Fruit fly (Drosophila melanogaster) whole organism, wandering third instar larva: ENCODE measurements around the gene Scox.

ENCODE experiments used
- Abd-B ChIP-seq: fragments of >200 bp; optimal IDR thresholded peaks from 2 replicates; lab custom pipeline; 2017; ENCODE audit warnings: missing biosample characterization, missing genetic modification characterization
- CG32264 ChIP-seq: fragments of 200-800 bp; sonication (Bioruptor generic); optimal IDR thresholded peaks from 2 replicates; lab custom pipeline; 2016; ENCODE audit warnings: missing biosample characterization, missing genetic modification characterization
- CG9705 ChIP-seq: fragments of 200-800 bp; sonication (Bioruptor generic); optimal IDR thresholded peaks from 2 replicates; lab custom pipeline; 2018; ENCODE audit warnings: missing biosample characterization, mild to moderate bottlenecking, missing genetic modification characterization
- CrebA ChIP-seq: fragments of 200-800 bp; sonication (Bioruptor generic); optimal IDR thresholded peaks from 2 replicates; lab custom pipeline; 2016; ENCODE audit warnings: missing biosample characterization, mild to moderate bottlenecking, missing genetic modification characterization, borderline replicate concordance
- Dfd ChIP-seq: fragments of >200 bp; optimal IDR thresholded peaks from 2 replicates; lab custom pipeline; 2017; ENCODE audit warnings: missing biosample characterization, missing genetic modification characterization
- Dif ChIP-seq: fragments of 200-275, 200-300 bp; sonication (Bioruptor generic); optimal IDR thresholded peaks from 2 replicates; lab custom pipeline; 2018; ENCODE audit warnings: missing biosample characterization, missing genetic modification characterization; ENCODE audit not compliant: partially characterized antibody
- GATAd ChIP-seq: sonication (Bioruptor generic); optimal IDR thresholded peaks from 2 replicates; lab custom pipeline; 2016; ENCODE audit warnings: missing biosample characterization, missing genetic modification characterization
- HLH106 ChIP-seq: fragments of 200-800 bp; optimal IDR thresholded peaks from 3 replicates; lab custom pipeline; 2019; ENCODE audit warnings: missing biosample characterization, mild to moderate bottlenecking, missing genetic modification characterization, moderate library complexity
- Hnf4 ChIP-seq: fragments of 200-800 bp; sonication (Bioruptor generic); optimal IDR thresholded peaks from 2 replicates; lab custom pipeline; 2016; ENCODE audit warnings: missing biosample characterization, mild to moderate bottlenecking, missing genetic modification characterization
- Hr78 ChIP-seq: fragments of >200 bp; optimal IDR thresholded peaks from 2 replicates; lab custom pipeline; 2017; ENCODE audit warnings: missing biosample characterization, missing genetic modification characterization
- Hr83 ChIP-seq: fragments of 200-300 bp; sonication (Bioruptor generic); optimal IDR thresholded peaks from 2 replicates; lab custom pipeline; 2016; ENCODE audit warnings: missing biosample characterization, mild to moderate bottlenecking, missing genetic modification characterization, moderate library complexity; ENCODE audit not compliant: poor library complexity, severe bottlenecking
- Jra ChIP-seq: sonication (Bioruptor generic); optimal IDR thresholded peaks from 2 replicates; lab custom pipeline; 2016; ENCODE audit warnings: missing biosample characterization, missing genetic modification characterization
- Mio ChIP-seq: sonication (Bioruptor generic); optimal IDR thresholded peaks from 2 replicates; lab custom pipeline; 2016; ENCODE audit warnings: missing biosample characterization, missing genetic modification characterization
- Myc ChIP-seq: fragments of >200 bp; optimal IDR thresholded peaks from 2 replicates; lab custom pipeline; 2017
- N ChIP-seq: fragments of >200 bp; optimal IDR thresholded peaks from 2 replicates; lab custom pipeline; 2018; ENCODE audit warnings: missing biosample characterization, missing external identifiers, missing genetic modification characterization
- OdsH ChIP-seq: fragments of 200-800 bp; sonication (Bioruptor generic); optimal IDR thresholded peaks from 2 replicates; lab custom pipeline; 2016; ENCODE audit warnings: missing biosample characterization, mild to moderate bottlenecking, missing genetic modification characterization
- Rel ChIP-seq, 2 experiments: fragments of 200-800 bp; sonication (Bioruptor generic) in 1 of 2; optimal IDR thresholded peaks; 2 replicates in 1 of 2; 3 replicates in 1 of 2; lab custom pipeline; 2016 to 2019; ENCODE audit warnings: mild to moderate bottlenecking in 2 of 2, missing biosample characterization in 2 of 2, missing genetic modification characterization in 2 of 2, moderate library complexity in 1 of 2
- Sp1 ChIP-seq: fragments of 200-800 bp; sonication (Bioruptor generic); optimal IDR thresholded peaks from 3 replicates; lab custom pipeline; 2019; ENCODE audit warnings: missing biosample characterization, mild to moderate bottlenecking, missing genetic modification characterization, moderate library complexity
- Vsx2 ChIP-seq: fragments of 200-300, 225-300 bp; sonication (Bioruptor generic); optimal IDR thresholded peaks from 2 replicates; lab custom pipeline; 2018; ENCODE audit warnings: missing biosample characterization, missing genetic modification characterization; ENCODE audit not compliant: partially characterized antibody
- br ChIP-seq: fragments of 200-800 bp; sonication (Bioruptor generic); optimal IDR thresholded peaks from 2 replicates; lab custom pipeline; 2016; ENCODE audit warnings: missing biosample characterization, missing genetic modification characterization
- brk ChIP-seq: fragments of 200-800 bp; sonication (Bioruptor generic); optimal IDR thresholded peaks from 2 replicates; lab custom pipeline; 2016; ENCODE audit warnings: missing biosample characterization, mild to moderate bottlenecking, missing genetic modification characterization
- dl ChIP-seq, 2 experiments: fragments of 175-275, 200-275 bp in 1 of 2; fragments of 200-275 bp in 1 of 2; sonication (Bioruptor generic); optimal IDR thresholded peaks; lab custom pipeline; 2018; ENCODE audit warnings: mild to moderate bottlenecking in 2 of 2, missing biosample characterization in 2 of 2, missing genetic modification characterization in 2 of 2, moderate library complexity in 2 of 2; ENCODE audit not compliant: partially characterized antibody in 2 of 2, insufficient read depth in 1 of 2
- dmrt93B ChIP-seq: fragments of 200-800 bp; sonication (Bioruptor generic); optimal IDR thresholded peaks from 2 replicates; lab custom pipeline; 2018; ENCODE audit warnings: missing biosample characterization, mild to moderate bottlenecking, missing genetic modification characterization
- dsf ChIP-seq: sonication (Bioruptor generic); optimal IDR thresholded peaks from 2 replicates; lab custom pipeline; 2016; ENCODE audit warnings: missing biosample characterization, missing genetic modification characterization, borderline replicate concordance
- ey ChIP-seq: fragments of 200-800 bp; sonication (Bioruptor generic); optimal IDR thresholded peaks from 2 replicates; lab custom pipeline; 2016; ENCODE audit warnings: missing biosample characterization, missing genetic modification characterization
- foxo ChIP-seq, 2 experiments: fragments of 200-800 bp; sonication (Bioruptor generic); optimal IDR thresholded peaks; 2 replicates in 1 of 2; 3 replicates in 1 of 2; lab custom pipeline; 2016 to 2017; ENCODE audit warnings: missing biosample characterization in 2 of 2, missing genetic modification characterization in 2 of 2
- fru ChIP-seq: fragments of 200-800 bp; sonication (Bioruptor generic); optimal IDR thresholded peaks from 3 replicates; lab custom pipeline; 2016; ENCODE audit warnings: missing biosample characterization, mild to moderate bottlenecking, missing genetic modification characterization
- h ChIP-seq: fragments of 200-800 bp; sonication (Bioruptor generic); optimal IDR thresholded peaks from 3 replicates; lab custom pipeline; 2016; ENCODE audit warnings: missing biosample characterization, mild to moderate bottlenecking, missing genetic modification characterization
- jim ChIP-seq: fragments of 175-275, 200-325 bp; sonication (Bioruptor generic); optimal IDR thresholded peaks from 2 replicates; lab custom pipeline; 2016; ENCODE audit warnings: missing biosample characterization, mild to moderate bottlenecking, missing genetic modification characterization
- lola ChIP-seq: fragments of >200 bp; optimal IDR thresholded peaks from 2 replicates; lab custom pipeline; 2017; ENCODE audit warnings: missing biosample characterization, missing genetic modification characterization
- pan ChIP-seq: fragments of >200 bp; optimal IDR thresholded peaks from 2 replicates; lab custom pipeline; 2017
- psq ChIP-seq: fragments of 200-800 bp; sonication (Bioruptor generic); optimal IDR thresholded peaks from 3 replicates; lab custom pipeline; 2017; ENCODE audit warnings: missing biosample characterization, mild to moderate bottlenecking, missing genetic modification characterization, moderate library complexity
- rgr ChIP-seq: fragments of 200-800 bp; sonication (Bioruptor generic); optimal IDR thresholded peaks from 3 replicates; lab custom pipeline; 2016; ENCODE audit warnings: missing biosample characterization, mild to moderate bottlenecking, missing genetic modification characterization
- sage ChIP-seq: fragments of 200-800 bp; sonication (Bioruptor generic); optimal IDR thresholded peaks from 2 replicates; lab custom pipeline; 2016; ENCODE audit warnings: missing biosample characterization, mild to moderate bottlenecking, missing genetic modification characterization
- sv ChIP-seq: fragments of 200-800 bp; sonication (Bioruptor generic); optimal IDR thresholded peaks from 3 replicates; lab custom pipeline; 2016; ENCODE audit warnings: missing biosample characterization, missing genetic modification characterization
- tai ChIP-seq: sonication (Bioruptor generic); optimal IDR thresholded peaks from 2 replicates; lab custom pipeline; 2016; ENCODE audit warnings: missing biosample characterization, missing genetic modification characterization
- usp ChIP-seq: fragments of >200 bp; optimal IDR thresholded peaks from 2 replicates; lab custom pipeline; 2017; ENCODE audit warnings: missing biosample characterization, missing genetic modification characterization
- woc ChIP-seq: sonication (Bioruptor generic); optimal IDR thresholded peaks from 2 replicates; lab custom pipeline; 2016; ENCODE audit warnings: missing biosample characterization, mild to moderate bottlenecking, missing genetic modification characterization

The Scox gene

DNA sequence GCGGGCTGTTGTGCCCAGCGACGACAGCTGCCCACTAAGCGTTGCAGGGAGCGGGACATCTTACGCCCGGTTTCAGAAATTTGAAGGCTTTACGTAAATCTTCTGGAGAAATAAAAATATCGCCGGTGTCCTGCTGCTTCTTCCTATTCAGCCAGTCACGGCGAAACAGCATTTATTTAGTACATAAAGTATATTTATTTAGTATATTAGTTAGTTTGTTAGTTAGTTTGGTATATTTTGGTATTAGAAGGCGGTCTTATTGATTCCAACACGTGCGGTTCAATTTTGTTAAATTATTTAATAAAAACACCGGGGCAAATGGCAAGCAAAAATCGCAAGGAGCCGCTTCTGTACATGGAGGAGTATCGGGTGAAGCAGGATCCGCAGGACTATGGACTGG lies at the start of gene Scox, which contains the start of gene Polr1C:
Scox (minus strand) TSS at position 169 of the 400 bp plus-strand sequence.
Polr1C (plus strand) TSS at position 238 of the 400 bp plus-strand sequence.
- TF ChIP-seq OdsH (GFP tag; lab: Kevin White, UChicago) (no peak), Hnf4 (GFP tag; lab: Kevin White, UChicago) (no peak), foxo (GFP tag; optimal IDR thresholded peaks at IDR 0.05; lab: Kevin White, UChicago) (no peak), sage (no peak), pan (lab: Kevin White, UChicago) (no peak), Myc (lab: Kevin White, UChicago) (peak; percentile 1), GATAd (GFP tag; lab: Kevin White, UChicago) (no peak)

DNA sequence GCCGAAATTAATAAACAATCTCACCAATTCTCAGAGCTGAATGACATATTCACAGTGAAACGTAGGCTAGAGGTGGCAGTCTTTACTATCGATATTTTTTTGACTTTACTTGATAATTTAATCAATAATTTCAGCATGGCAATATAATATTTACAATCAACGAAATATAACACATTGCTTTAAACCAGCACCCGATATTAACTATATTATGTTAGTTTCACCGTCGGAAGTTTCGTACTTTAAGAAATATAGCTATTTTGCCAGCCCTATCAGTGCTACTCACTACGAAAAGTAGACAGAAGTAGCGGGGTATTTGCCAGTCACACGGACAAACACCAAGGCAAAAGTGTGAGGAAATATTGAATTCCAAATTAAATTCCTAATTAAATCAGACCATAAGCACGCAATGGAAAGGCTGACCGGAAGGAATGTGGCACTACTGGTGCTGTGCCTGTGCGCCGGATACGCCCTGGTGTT lies 42.1 kb upstream of the Scox start, which contains the start of the genes CG31917, Tfb5 and SelT:
CG31917 (minus strand) TSS at position 51 of the 477 bp plus-strand sequence.
Tfb5 (minus strand) TSS at position 51 of the 477 bp plus-strand sequence.
SelT (plus strand) TSS at position 139 of the 477 bp plus-strand sequence.
- TF ChIP-seq dmrt93B (GFP tag; lab: Kevin White, UChicago) (no peak), jim (GFP tag; lab: Kevin White, UChicago) (no peak), GATAd (GFP tag; lab: Kevin White, UChicago) (no peak), CG9705 (GFP tag; lab: Kevin White, UChicago) (peak; percentile 37), Hnf4 (GFP tag; lab: Kevin White, UChicago) (no peak), fru (GFP tag; lab: Kevin White, UChicago) (peak; percentile 52), tai (GFP tag; lab: Kevin White, UChicago) (no peak), CrebA (GFP tag; lab: Kevin White, UChicago) (no peak), OdsH (GFP tag; lab: Kevin White, UChicago) (peak; percentile 55), Dif (GFP tag; lab: Kevin White, UChicago) (no peak), Myc (lab: Kevin White, UChicago) (peak; percentile 93), Abd-B (GFP tag; lab: Kevin White, UChicago) (no peak), Rel (GFP tag; optimal IDR thresholded peaks at IDR 0.05; lab: Kevin White, UChicago) (no peak), Rel (tag; optimal IDR thresholded peaks at IDR 0.05; lab: Kevin White, UChicago) (no peak), h (GFP tag; lab: Kevin White, UChicago) (peak; percentile 79), ey (peak; percentile 72), Mio (GFP tag; lab: Kevin White, UChicago) (no peak), Dfd (GFP tag; lab: Kevin White, UChicago) (no peak), CG32264 (GFP tag; lab: Kevin White, UChicago) (peak; percentile 46), Jra (GFP tag; lab: Kevin White, UChicago) (no peak), sage (no peak), N (GFP tag; lab: Kevin White, UChicago) (no peak), sv (GFP tag; lab: Kevin White, UChicago) (peak; percentile 45), Vsx2 (GFP tag; lab: Kevin White, UChicago) (no peak), Hr83 (GFP tag; lab: Kevin White, UChicago) (no peak), br (GFP tag; lab: Kevin White, UChicago) (peak; percentile 60), psq (GFP tag; lab: Kevin White, UChicago) (peak; percentile 45), pan (lab: Kevin White, UChicago) (no peak), rgr (GFP tag; lab: Kevin White, UChicago) (peak; percentile 75), HLH106 (tag; lab: Kevin White, UChicago) (peak; percentile 67), dsf (no peak), dl (GFP tag; optimal IDR thresholded peaks at IDR 0.05; lab: Kevin White, UChicago; ENCODE audit: insufficient read depth in 1 of 2, partially characterized antibody in 2 of 2) (no peak), woc (GFP tag; lab: Kevin White, UChicago) (peak; percentile 92), lola (no peak), Sp1 (GFP tag; lab: Kevin White, UChicago) (peak; percentile 55), brk (GFP tag; lab: Kevin White, UChicago) (no peak), Hr78 (GFP tag; lab: Kevin White, UChicago) (no peak), usp (GFP tag; lab: Kevin White, UChicago) (no peak), foxo (GFP tag; optimal IDR thresholded peaks at IDR 0.05; lab: Kevin White, UChicago) (peak in 1 of 2 experiments; percentile 66)
